Fruit fly (Drosophila melanogaster) whole organism: ENCODE measurements around the gene Cyp303a1.

ENCODE experiments used
- pan ChIP-seq: fragments of >200 bp; optimal IDR thresholded peaks from 2 replicates; lab custom pipeline; 2017
- psq ChIP-seq: fragments of >200 bp; optimal IDR thresholded peaks from 2 replicates; lab custom pipeline; 2017

dm6 chr2L:16292975-16293501, 945 bp upstream of the Cyp303a1 start, which contains the start of gene CG13258:
- TF ChIP-seq pan (lab: Kevin White, UChicago) (no peak), psq (lab: Kevin White, UChicago) (no peak)
